Fruit fly (Drosophila melanogaster): ENCODE data around the gene Alg11.
A peak's percentile ranks its signal among the peaks of the same experiment; 100 is the strongest.

DNA sequence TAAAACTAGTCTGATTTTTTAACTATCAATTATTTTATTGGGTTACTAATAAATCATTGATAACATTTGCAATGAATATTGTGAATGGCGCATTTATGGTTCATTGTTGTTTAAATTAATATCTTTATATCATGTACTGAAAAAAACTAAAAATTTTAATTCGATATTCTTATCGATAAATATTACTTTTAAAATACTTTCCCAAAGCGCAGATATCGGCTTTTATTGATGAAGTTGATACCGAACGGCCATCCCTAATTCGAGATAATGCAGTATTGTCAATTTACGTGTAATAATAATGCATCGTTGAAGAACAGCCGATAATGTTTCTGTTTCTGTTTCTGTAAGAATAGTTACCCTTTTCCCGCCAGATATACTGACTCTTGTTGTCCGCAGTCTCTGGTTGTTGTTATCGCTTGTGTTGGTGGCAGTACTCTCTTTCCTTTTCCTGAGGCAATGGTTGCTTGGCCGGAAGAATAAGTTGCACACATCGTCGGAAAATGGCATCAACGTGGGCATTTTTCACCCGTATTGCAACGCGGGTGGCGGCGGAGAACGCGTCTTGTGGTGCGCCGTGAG is 519 bp downstream of the Alg11 start:
- TF ChIP-seq ey (GFP tag; optimal IDR thresholded peaks at IDR 0.05) (no peak), fru (GFP tag; optimal IDR thresholded peaks at IDR 0.05) (no peak), usp (GFP tag; optimal IDR thresholded peaks at IDR 0.05) (no peak), Myc (optimal IDR thresholded peaks at IDR 0.05) (no peak), OdsH (GFP tag; optimal IDR thresholded peaks at IDR 0.05) (no peak), Mio (GFP tag; optimal IDR thresholded peaks at IDR 0.05) (no peak), sage (GFP tag; optimal IDR thresholded peaks at IDR 0.05) (peak; percentile 38), psq (GFP tag; optimal IDR thresholded peaks at IDR 0.05) (no peak), h (GFP tag; optimal IDR thresholded peaks at IDR 0.05) (no peak), br (GFP tag; optimal IDR thresholded peaks at IDR 0.05) (no peak), CG32264 (GFP tag; optimal IDR thresholded peaks at IDR 0.05) (no peak)
